Worm (Caenorhabditis elegans): ENCODE data around the gene F42G4.2.
"Not testable (repeated sequence)": the region's sequence is repeated elsewhere in the genome, so short reads cannot be mapped to it uniquely, and the experiment has no call there.

ce11 chrII:13016381-13016780 lies 31.3 kb upstream of the F42G4.2 start:
- not testable (repeated sequence) for TF ChIP-seq nhr-76 (tag; optimal IDR thresholded peaks at IDR 0.05)
- TF ChIP-seq nhr-11 (tag; optimal IDR thresholded peaks at IDR 0.05) = peak; percentile 18
- TF ChIP-seq dsc-1 (tag; optimal IDR thresholded peaks at IDR 0.05) = peak; percentile 59

Measured in whole organism, L1 larva.